Worm (Caenorhabditis elegans): ENCODE results near the gene C17B7.9.

- no peak for TF ChIP-seq him-1 (tag; optimal IDR thresholded peaks at IDR 0.05)
- no peak for TF ChIP-seq dao-5 (tag; optimal IDR thresholded peaks at IDR 0.05)
- no peak for TF ChIP-seq W03F9.2 (tag; optimal IDR thresholded peaks at IDR 0.05)
Measured at ce11 chrV:3324178-3324577, 7.7 kb downstream of the C17B7.9 start, which contains the start of gene C17B7.8.
